Worm (Caenorhabditis elegans) whole organism, L3 larva: Measurements from ENCODE around the gene scyl-1.

ENCODE experiments used
- aly-2 ChIP-seq: fragments of 150-350 bp; optimal IDR thresholded peaks from 2 replicates; lab custom pipeline; 2014; ENCODE audit warnings: missing biosample characterization, missing genetic modification characterization
- ama-1 ChIP-seq: fragments of 150-350 bp; optimal IDR thresholded peaks from 2 replicates; lab custom pipeline; 2018
- daf-12 ChIP-seq: fragments of 150-350 bp; optimal IDR thresholded peaks from 2 replicates; lab custom pipeline; 2014; ENCODE audit warnings: missing biosample characterization, missing genetic modification reagents, missing genetic modification characterization
- egl-27 ChIP-seq: sonication (generic microtip); optimal IDR thresholded peaks from 4 replicates; lab custom pipeline; 2017; ENCODE audit warnings: missing biosample characterization, missing genetic modification reagents, missing genetic modification characterization
- elt-3 ChIP-seq, 3 experiments: fragments of 150-350 bp in 1 of 3; sonication (generic microtip) in 2 of 3; optimal IDR thresholded peaks; 2 replicates in 2 of 3; 4 replicates in 1 of 3; lab custom pipeline; 2014 to 2017; ENCODE audit warnings: missing biosample characterization in 3 of 3, missing genetic modification characterization in 3 of 3
- lin-15B ChIP-seq: fragments of 150-350 bp; optimal IDR thresholded peaks from 2 replicates; lab custom pipeline; 2014; ENCODE audit warnings: missing biosample characterization, missing genetic modification characterization
- lin-39 ChIP-seq: fragments of 150-350 bp; optimal IDR thresholded peaks from 2 replicates; lab custom pipeline; 2018; ENCODE audit warnings: missing biosample characterization, missing genetic modification reagents, missing genetic modification characterization
- nhr-43 ChIP-seq: sonication (generic microtip); optimal IDR thresholded peaks from 2 replicates; lab custom pipeline; 2016; ENCODE audit warnings: mild to moderate bottlenecking, missing genetic modification characterization, missing compliant biosample characterization; ENCODE audit not compliant: poor library complexity, severe bottlenecking
- nhr-77 ChIP-seq: fragments of 150-350 bp; optimal IDR thresholded peaks from 2 replicates; lab custom pipeline; 2014; ENCODE audit warnings: missing biosample characterization, missing genetic modification characterization
- sea-2 ChIP-seq: fragments of 150-350 bp; sonication (generic microtip); optimal IDR thresholded peaks from 4 replicates; lab custom pipeline; 2014; ENCODE audit warnings: missing biosample characterization, missing genetic modification reagents, missing genetic modification characterization
- snpc-4 ChIP-seq: fragments of 150-350 bp; optimal IDR thresholded peaks from 2 replicates; lab custom pipeline; 2014; ENCODE audit warnings: missing biosample characterization, missing genetic modification characterization
- unc-39 ChIP-seq: sonication (generic microtip); optimal IDR thresholded peaks from 4 replicates; lab custom pipeline; 2017; ENCODE audit warnings: missing biosample characterization, missing genetic modification characterization
- unc-62 ChIP-seq: fragments of 150-350 bp; sonication (generic microtip); optimal IDR thresholded peaks from 4 replicates; lab custom pipeline; 2014; ENCODE audit warnings: missing biosample characterization, missing genetic modification reagents, missing genetic modification characterization
- ztf-11 ChIP-seq: fragments of 150-350 bp; optimal IDR thresholded peaks from 2 replicates; lab custom pipeline; 2014; ENCODE audit warnings: missing biosample characterization, missing genetic modification characterization

- TF ChIP-seq ztf-11 (tag; lab: Kevin White, UChicago): no peak
- no peak for TF ChIP-seq ama-1 (lab: Kevin White, UChicago)
- no peak for TF ChIP-seq lin-15B (tag; lab: Kevin White, UChicago)
- no peak for TF ChIP-seq egl-27 (tag; lab: Kevin White, UChicago)
- TF ChIP-seq daf-12: no peak
- TF ChIP-seq snpc-4 (tag; lab: Kevin White, UChicago): no peak
- TF ChIP-seq unc-62 (GFP tag; lab: Kevin White, UChicago): no peak
- no peak for TF ChIP-seq unc-39 (tag; lab: Kevin White, UChicago)
- no peak for TF ChIP-seq elt-3 (tag; optimal IDR thresholded peaks at IDR 0.05; lab: Kevin White, UChicago)
- TF ChIP-seq nhr-43 (tag; lab: Kevin White, UChicago): no peak
- no peak for TF ChIP-seq aly-2 (tag; lab: Kevin White, UChicago)
- no peak for TF ChIP-seq lin-39 (tag; lab: Kevin White, UChicago)
- no peak for TF ChIP-seq sea-2
- no peak for TF ChIP-seq nhr-77
Measured at ce11 chrV:13070278-13070677, 28.8 kb upstream of the scyl-1 start.
